Fruit fly (Drosophila melanogaster) whole organism, embryonic: ENCODE results near the gene Dic4.

ENCODE experiments used
- Bdp1 ChIP-seq: fragments of 200-800 bp; sonication (Bioruptor generic); optimal IDR thresholded peaks from 3 replicates; lab custom pipeline; 2016; ENCODE audit warnings: missing biosample characterization, missing genetic modification characterization
- BtbVII ChIP-seq: fragments of 200-800 bp; sonication (Bioruptor generic); optimal IDR thresholded peaks from 3 replicates; lab custom pipeline; 2017; ENCODE audit warnings: missing biosample characterization, mild to moderate bottlenecking, missing genetic modification characterization
- CG1024 ChIP-seq: fragments of 200-800 bp; sonication (Bioruptor generic); IDR thresholded peaks from 2 replicates; pipeline ENCODE4 v1.3.6; 2022; ENCODE audit warnings: missing biosample characterization, missing genetic modification characterization
- CG10959 ChIP-seq: fragments of 200-800 bp; sonication (Bioruptor generic); IDR thresholded peaks from 2 replicates; pipeline ENCODE4 v1.3.6; 2022; ENCODE audit warnings: missing biosample characterization, missing genetic modification characterization
- CG11093 ChIP-seq: fragments of 200-800 bp; sonication (Bioruptor generic); IDR thresholded peaks from 3 replicates; pipeline ENCODE4 v1.3.6; 2022; ENCODE audit warnings: missing biosample characterization, missing genetic modification characterization
- CG11247 ChIP-seq: fragments of 200-800 bp; sonication (Bioruptor generic); IDR thresholded peaks from 2 replicates; pipeline ENCODE4 v1.3.6; 2022; ENCODE audit warnings: missing biosample characterization, missing genetic modification characterization
- CG12071 ChIP-seq: fragments of 200-800 bp; sonication (Bioruptor generic); optimal IDR thresholded peaks from 3 replicates; lab custom pipeline; 2018; ENCODE audit warnings: missing biosample characterization, mild to moderate bottlenecking, missing genetic modification characterization
- CG12769 ChIP-seq: fragments of 200-800 bp; sonication (Bioruptor generic); optimal IDR thresholded peaks from 2 replicates; lab custom pipeline; 2019; ENCODE audit warnings: missing biosample characterization, mild to moderate bottlenecking, missing genetic modification characterization, moderate library complexity
- CG13287 ChIP-seq: fragments of 200-800 bp; sonication (Bioruptor generic); IDR thresholded peaks from 2 replicates; pipeline ENCODE4 v1.3.6; 2022; ENCODE audit warnings: missing biosample characterization, missing genetic modification characterization; ENCODE audit not compliant: partially characterized antibody
- CG13296 ChIP-seq: fragments of 200-800 bp; sonication (Bioruptor generic); optimal IDR thresholded peaks from 3 replicates; lab custom pipeline; 2018; ENCODE audit warnings: missing biosample characterization, mild to moderate bottlenecking, missing genetic modification characterization
- CG17802 ChIP-seq: fragments of 200-800 bp; sonication (Bioruptor generic); optimal IDR thresholded peaks from 2 replicates; lab custom pipeline; 2018; ENCODE audit warnings: missing biosample characterization, mild to moderate bottlenecking, missing genetic modification characterization, moderate library complexity
- CG2875 ChIP-seq: fragments of 200-800 bp; sonication (Bioruptor generic); optimal IDR thresholded peaks from 2 replicates; lab custom pipeline; 2017; ENCODE audit warnings: missing biosample characterization, mild to moderate bottlenecking, missing genetic modification characterization, missing genetic modification reagents
- CG6765 ChIP-seq: fragments of 200-800 bp; sonication (Bioruptor generic); optimal IDR thresholded peaks from 3 replicates; lab custom pipeline; 2017; ENCODE audit warnings: missing biosample characterization, mild to moderate bottlenecking, missing genetic modification characterization
- CG7556 ChIP-seq: fragments of 200-800 bp; sonication (Bioruptor generic); optimal IDR thresholded peaks from 2 replicates; lab custom pipeline; 2017; ENCODE audit warnings: missing biosample characterization, mild to moderate bottlenecking, missing genetic modification characterization
- CG8089 ChIP-seq: fragments of 200-800 bp; sonication (Bioruptor generic); optimal IDR thresholded peaks from 3 replicates; lab custom pipeline; 2016; ENCODE audit warnings: missing biosample characterization, missing genetic modification characterization
- CG8924 ChIP-seq: fragments of 200-800 bp; optimal IDR thresholded peaks from 3 replicates; lab custom pipeline; 2019; ENCODE audit warnings: missing biosample characterization, mild to moderate bottlenecking, missing genetic modification characterization, moderate library complexity
- CHES-1-like ChIP-seq: fragments of 200-800 bp; sonication (Bioruptor generic); optimal IDR thresholded peaks from 2 replicates; lab custom pipeline; 2016; ENCODE audit warnings: missing biosample characterization, missing genetic modification characterization
- Hr39 ChIP-seq: fragments of >200 bp; optimal IDR thresholded peaks from 2 replicates; lab custom pipeline; 2017
- Kr ChIP-seq: fragments of 200-800 bp; sonication (Bioruptor generic); optimal IDR thresholded peaks from 2 replicates; lab custom pipeline; 2017; ENCODE audit warnings: missing biosample characterization, mild to moderate bottlenecking, missing genetic modification characterization
- Lhr ChIP-seq: fragments of 200-800 bp; sonication (Bioruptor generic); optimal IDR thresholded peaks from 3 replicates; lab custom pipeline; 2017; ENCODE audit warnings: mild to moderate bottlenecking, missing biosample characterization, missing genetic modification reagents, missing genetic modification characterization
- MTF-1 ChIP-seq: fragments of 200-800 bp; sonication (Bioruptor generic); optimal IDR thresholded peaks from 2 replicates; lab custom pipeline; 2018; ENCODE audit warnings: missing biosample characterization, mild to moderate bottlenecking, missing genetic modification characterization, borderline replicate concordance
- Nf-YA ChIP-seq: fragments of 200-800 bp; sonication (Bioruptor generic); IDR thresholded peaks from 2 replicates; pipeline ENCODE4 v1.3.6; 2022; ENCODE audit warnings: missing biosample characterization, missing genetic modification characterization
- Nf-YB ChIP-seq: fragments of 200-800 bp; sonication (Bioruptor generic); optimal IDR thresholded peaks from 3 replicates; lab custom pipeline; 2019; ENCODE audit warnings: missing biosample characterization, mild to moderate bottlenecking, missing genetic modification characterization, moderate library complexity
- NfI ChIP-seq: fragments of 200-800 bp; sonication (Bioruptor generic); optimal IDR thresholded peaks from 3 replicates; lab custom pipeline; 2018; ENCODE audit warnings: missing biosample characterization, mild to moderate bottlenecking, missing genetic modification characterization, moderate library complexity
- Pdp1 ChIP-seq, 2 experiments: fragments of 200-800 bp; sonication (Bioruptor generic); optimal IDR thresholded peaks; 3 replicates each; lab custom pipeline; 2016; ENCODE audit warnings: missing biosample characterization in 2 of 2, missing genetic modification characterization in 2 of 2, mild to moderate bottlenecking in 1 of 2, moderate library complexity in 1 of 2
- ac ChIP-seq: fragments of 200-800 bp; sonication (Bioruptor generic); optimal IDR thresholded peaks from 3 replicates; lab custom pipeline; 2017; ENCODE audit warnings: missing biosample characterization, mild to moderate bottlenecking, missing genetic modification characterization
- ara ChIP-seq: fragments of 200-800 bp; sonication (Bioruptor generic); IDR thresholded peaks from 2 replicates; pipeline ENCODE4 v1.3.6; 2022; ENCODE audit warnings: missing biosample characterization, missing genetic modification characterization
- bowl ChIP-seq: fragments of 200-800 bp; sonication (Bioruptor generic); IDR thresholded peaks from 2 replicates; pipeline ENCODE4 v1.3.6; 2022; ENCODE audit warnings: missing biosample characterization, missing genetic modification characterization
- cad ChIP-seq: fragments of >200 bp; optimal IDR thresholded peaks from 2 replicates; lab custom pipeline; 2017; ENCODE audit warnings: missing biosample characterization, missing genetic modification characterization
- chm ChIP-seq: fragments of 200-800 bp; sonication (Bioruptor generic); IDR thresholded peaks from 2 replicates; pipeline ENCODE4 v1.3.6; 2022; ENCODE audit warnings: missing biosample characterization, missing genetic modification characterization
- chn ChIP-seq: fragments of 200-800 bp; sonication (Bioruptor generic); optimal IDR thresholded peaks from 2 replicates; lab custom pipeline; 2016; ENCODE audit warnings: missing biosample characterization, missing genetic modification characterization
- ci ChIP-seq: fragments of 200-800 bp; sonication (Bioruptor generic); IDR thresholded peaks from 3 replicates; pipeline ENCODE4 v1.3.6; 2022; ENCODE audit warnings: missing biosample characterization, missing genetic modification characterization
- fd102C ChIP-seq: fragments of 200-800 bp; sonication (Bioruptor generic); optimal IDR thresholded peaks from 2 replicates; lab custom pipeline; 2018; ENCODE audit warnings: missing biosample characterization, mild to moderate bottlenecking, missing genetic modification characterization, moderate library complexity
- fd64A ChIP-seq: fragments of 200-800 bp; sonication (Bioruptor generic); optimal IDR thresholded peaks from 3 replicates; lab custom pipeline; 2018; ENCODE audit warnings: missing biosample characterization, mild to moderate bottlenecking, missing genetic modification characterization
- hb ChIP-seq: fragments of 200-800 bp; sonication (Bioruptor generic); IDR thresholded peaks from 3 replicates; pipeline ENCODE4 v1.3.6; 2022; ENCODE audit warnings: missing biosample characterization, missing genetic modification characterization; ENCODE audit not compliant: partially characterized antibody
- insv ChIP-seq, 2 experiments: fragments of 200-800 bp; sonication (Bioruptor generic); optimal IDR thresholded peaks; 3 replicates each; lab custom pipeline; 2016 to 2018; ENCODE audit warnings: missing biosample characterization in 2 of 2, missing genetic modification characterization in 2 of 2
- jigr1 ChIP-seq: fragments of 200-800 bp; sonication (Bioruptor generic); IDR thresholded peaks from 3 replicates; pipeline ENCODE4 v1.3.6; 2022; ENCODE audit warnings: missing biosample characterization, missing genetic modification characterization
- kni ChIP-seq: fragments of 200-800 bp; sonication (Bioruptor generic); optimal IDR thresholded peaks from 3 replicates; lab custom pipeline; 2017; ENCODE audit warnings: mild to moderate bottlenecking, missing biosample characterization, missing genetic modification reagents, missing genetic modification characterization
- phol ChIP-seq: fragments of 200-800 bp; sonication (Bioruptor generic); optimal IDR thresholded peaks from 3 replicates; lab custom pipeline; 2018; ENCODE audit warnings: missing biosample characterization, mild to moderate bottlenecking, missing genetic modification characterization, moderate library complexity
- pzg ChIP-seq: fragments of 200-800 bp; sonication (Bioruptor generic); optimal IDR thresholded peaks from 3 replicates; lab custom pipeline; 2018; ENCODE audit warnings: missing biosample characterization, mild to moderate bottlenecking, missing genetic modification characterization, moderate library complexity
- repo ChIP-seq: fragments of 200-800 bp; sonication (Bioruptor generic); optimal IDR thresholded peaks from 2 replicates; lab custom pipeline; 2016; ENCODE audit warnings: missing biosample characterization, missing genetic modification characterization
- stwl ChIP-seq: fragments of 200-800 bp; sonication (Bioruptor generic); optimal IDR thresholded peaks from 3 replicates; lab custom pipeline; 2018; ENCODE audit warnings: missing biosample characterization, mild to moderate bottlenecking, missing genetic modification characterization, moderate library complexity
- tin ChIP-seq: fragments of 200-800 bp; sonication (Bioruptor generic); optimal IDR thresholded peaks from 3 replicates; lab custom pipeline; 2016; ENCODE audit warnings: missing biosample characterization, missing genetic modification characterization
- tio ChIP-seq: fragments of 200-800 bp; sonication (Bioruptor generic); optimal IDR thresholded peaks from 2 replicates; lab custom pipeline; 2017; ENCODE audit warnings: missing biosample characterization, missing genetic modification characterization, inconsistent platforms
- usp ChIP-seq: fragments of >200 bp; optimal IDR thresholded peaks from 2 replicates; lab custom pipeline; 2017; ENCODE audit warnings: missing biosample characterization, missing genetic modification characterization
- zen2 ChIP-seq: fragments of 200-800 bp; sonication (Bioruptor generic); IDR thresholded peaks from 3 replicates; pipeline ENCODE4 v1.3.6; 2022; ENCODE audit warnings: missing biosample characterization, missing genetic modification characterization; ENCODE audit not compliant: partially characterized antibody
- zf30C ChIP-seq: fragments of 200-800 bp; sonication (Bioruptor generic); optimal IDR thresholded peaks from 3 replicates; lab custom pipeline; 2018; ENCODE audit warnings: missing biosample characterization, mild to moderate bottlenecking, missing genetic modification characterization

The Dic4 gene

dm6 chr3L:18681550-18682217, 16.5 kb downstream of the Dic4 start, which contains the start of the genes Sgf11 and CG32202 (continued):
- TF ChIP-seq BtbVII: no peak
- peak; percentile 54 for TF ChIP-seq pzg
- TF ChIP-seq CG13296 (GFP tag; lab: Kevin White, UChicago): peak; percentile 48
- TF ChIP-seq tio (GFP tag; lab: Kevin White, UChicago): peak; percentile 69
- peak; percentile 47 for TF ChIP-seq Nf-YB (GFP tag; lab: Kevin White, UChicago)
- peak; percentile 82 for TF ChIP-seq stwl (tag; lab: Kevin White, UChicago)
- no peak for TF ChIP-seq CG11093 (GFP tag; lab: Robert Waterston, UW)
- 0 out of 2 replicates have a peak, but pooled peaks have one; percentile 36 for TF ChIP-seq ara (GFP tag; lab: Robert Waterston, UW)
- no peak for TF ChIP-seq CG1024 (GFP tag; lab: Robert Waterston, UW)
- no peak for TF ChIP-seq ac

- TF ChIP-seq tin (GFP tag; lab: Kevin White, UChicago): no peak
- TF ChIP-seq CHES-1-like (GFP tag; lab: Kevin White, UChicago): no peak
- no peak for TF ChIP-seq Lhr
- no peak for TF ChIP-seq zf30C
- TF ChIP-seq CG12769 (tag; lab: Kevin White, UChicago): no peak
- no peak for TF ChIP-seq hb (GFP tag; lab: Robert Waterston, UW)
- no peak for TF ChIP-seq ac
- TF ChIP-seq zen2 (GFP tag; lab: Robert Waterston, UW): no peak
- TF ChIP-seq phol: peak; percentile 65
- no peak for TF ChIP-seq Bdp1 (GFP tag; lab: Kevin White, UChicago)
- no peak for TF ChIP-seq CG2875 (GFP tag; lab: Kevin White, UChicago)
- TF ChIP-seq CG17802 (tag; lab: Kevin White, UChicago): no peak
- no peak for TF ChIP-seq chm (GFP tag; lab: Robert Waterston, UW)
- TF ChIP-seq kni (GFP tag; lab: Kevin White, UChicago): no peak
- 0 out of 2 replicates have a peak, but pooled peaks have one; percentile 7 for TF ChIP-seq CG11247 (GFP tag; lab: Robert Waterston, UW)
- TF ChIP-seq usp (GFP tag; lab: Kevin White, UChicago): no peak
- TF ChIP-seq CG11093 (GFP tag; lab: Robert Waterston, UW): no peak; the same call in 2 of the 3 replicates
- no peak for TF ChIP-seq fd102C (GFP tag; lab: Kevin White, UChicago)
- no peak for TF ChIP-seq CG10959 (GFP tag; lab: Robert Waterston, UW)
- no peak for TF ChIP-seq fd64A
- peak in 1 of 2 experiments; percentile 34 for TF ChIP-seq Pdp1 (GFP tag; optimal IDR thresholded peaks at IDR 0.05; lab: Kevin White, UChicago)
- TF ChIP-seq repo: no peak
- TF ChIP-seq MTF-1 (GFP tag; lab: Kevin White, UChicago): no peak
- no peak for TF ChIP-seq insv (GFP tag; optimal IDR thresholded peaks at IDR 0.05; lab: Kevin White, UChicago)
- no peak for TF ChIP-seq stwl (tag; lab: Kevin White, UChicago)
- TF ChIP-seq ci (GFP tag; lab: Robert Waterston, UW): no peak
- no peak for TF ChIP-seq chn (GFP tag; lab: Kevin White, UChicago)
- TF ChIP-seq Nf-YA (GFP tag; lab: Robert Waterston, UW): no peak
- no peak for TF ChIP-seq CG8089 (GFP tag; lab: Kevin White, UChicago)
- TF ChIP-seq CG6765: no peak
- TF ChIP-seq CG8924 (tag; lab: Kevin White, UChicago): peak; percentile 59
- no peak for TF ChIP-seq cad (GFP tag; lab: Kevin White, UChicago)
- no peak for TF ChIP-seq jigr1 (GFP tag; lab: Robert Waterston, UW)
- TF ChIP-seq CG7556: peak; percentile 73
- TF ChIP-seq Kr (GFP tag; lab: Kevin White, UChicago): no peak
- TF ChIP-seq NfI (GFP tag; lab: Kevin White, UChicago): peak; percentile 0
- TF ChIP-seq CG13287: no peak
- no peak for TF ChIP-seq Hr39
- no peak for TF ChIP-seq bowl (GFP tag; lab: Robert Waterston, UW)
- no peak for TF ChIP-seq CG12071
These were observed 22.8 kb downstream of the Dic4 start, which contains the start of the genes GNBP2 and GNBP1 for dm6 chr3L:18675363-18675866. Gene GNBP2 (minus strand): TSS chr3L:18675413. Gene GNBP1 (plus strand): TSS chr3L:18675800.
